Worm (Caenorhabditis elegans): ENCODE results near the gene ech-1.1.
"Not testable (repeated sequence)": the region's sequence is repeated elsewhere in the genome, so short reads cannot be mapped to it uniquely, and the experiment has no call there.

Gene ech-1.1

ce11 chrV:15361412-15361811 is at the start of gene ech-1.1:
TSS of gene ech-1.1 (minus strand) at chrV:15361512.
- not testable (repeated sequence) for TF ChIP-seq egl-27, R02D3.7, nhr-28 (tag; optimal IDR thresholded peaks at IDR 0.05)

ce11 chrV:15406928-15407327 is 45.6 kb upstream of the ech-1.1 start, which contains the start of gene srh-257:
TSS of gene srh-257 (plus strand) at chrV:15407228.
- TF ChIP-seq nhr-23 (tag; optimal IDR thresholded peaks at IDR 0.05) (no peak), ceh-16 (tag; optimal IDR thresholded peaks at IDR 0.05) (no peak), fkh-2 (tag; optimal IDR thresholded peaks at IDR 0.05) (no peak)

ce11 chrV:15404859-15405258 is 43.5 kb upstream of the ech-1.1 start, which contains the start of gene srh-258:
TSS of gene srh-258 (plus strand) at chrV:15405159.
- TF ChIP-seq unc-62 (GFP tag; optimal IDR thresholded peaks at IDR 0.05) (no peak), tbx-2 (tag; optimal IDR thresholded peaks at IDR 0.05) (no peak)

ce11 chrV:15401856-15402314 is 40.6 kb upstream of the ech-1.1 start, which contains the start of gene fbxa-135:
TSS of gene fbxa-135 (plus strand) at chrV:15402264.
- TF ChIP-seq R02D3.7 (tag; optimal IDR thresholded peaks at IDR 0.05), result no peak
- TF ChIP-seq nhr-23 (tag; optimal IDR thresholded peaks at IDR 0.05), result no peak
- TF ChIP-seq pha-4 (tag; optimal IDR thresholded peaks at IDR 0.05), result peak; percentile 41

- TF ChIP-seq nhr-77 (tag; optimal IDR thresholded peaks at IDR 0.05) (no peak), nfya-1 (tag; optimal IDR thresholded peaks at IDR 0.05; ENCODE audit: insufficient read depth) (no peak), nhr-11 (tag; optimal IDR thresholded peaks at IDR 0.05) (no peak), ama-1 (optimal IDR thresholded peaks at IDR 0.05) (no peak), elt-2 (tag; optimal IDR thresholded peaks at IDR 0.05) (no peak), nhr-28 (tag; optimal IDR thresholded peaks at IDR 0.05) (no peak), ceh-16 (tag; optimal IDR thresholded peaks at IDR 0.05) (no peak), ceh-82 (tag; optimal IDR thresholded peaks at IDR 0.05) (no peak), lsy-12 (tag; optimal IDR thresholded peaks at IDR 0.05) (no peak), fos-1 (tag; optimal IDR thresholded peaks at IDR 0.05) (no peak), fkh-10 (GFP tag; optimal IDR thresholded peaks at IDR 0.05) (no peak), nhr-67 (tag; optimal IDR thresholded peaks at IDR 0.05) (no peak), nhr-76 (tag; optimal IDR thresholded peaks at IDR 0.05) (no peak), snpc-4 (tag; optimal IDR thresholded peaks at IDR 0.05) (no peak), lin-15B (tag; optimal IDR thresholded peaks at IDR 0.05) (no peak), ZK546.5 (tag; optimal IDR thresholded peaks at IDR 0.05) (no peak), nhr-23 (tag; optimal IDR thresholded peaks at IDR 0.05) (no peak), unc-62 (GFP tag; optimal IDR thresholded peaks at IDR 0.05) (no peak), eor-1 (tag; optimal IDR thresholded peaks at IDR 0.05) (no peak), nhr-25 (tag; optimal IDR thresholded peaks at IDR 0.05) (no peak)
Measured at ce11 chrV:15399691-15400377, 38.5 kb upstream of the ech-1.1 start, which contains the start of the genes T06E6.15 and sri-7. TSS of gene T06E6.15 (minus strand) at chrV:15399791. TSS of gene sri-7 (plus strand) at chrV:15400327.

- TF ChIP-seq nhr-43 (tag; optimal IDR thresholded peaks at IDR 0.05; ENCODE audit: poor library complexity, severe bottlenecking), result no peak
- no peak for TF ChIP-seq ceh-82 (tag; optimal IDR thresholded peaks at IDR 0.05)
- TF ChIP-seq sea-2 (GFP tag; optimal IDR thresholded peaks at IDR 0.05), result no peak
- no peak for TF ChIP-seq lin-15B (tag; optimal IDR thresholded peaks at IDR 0.05)
- TF ChIP-seq nhr-67 (tag; optimal IDR thresholded peaks at IDR 0.05), result no peak
- no peak for TF ChIP-seq egl-27 (tag; optimal IDR thresholded peaks at IDR 0.05)
- no peak for TF ChIP-seq ztf-4 (tag; optimal IDR thresholded peaks at IDR 0.05)
- no peak for TF ChIP-seq hmg-11 (tag; optimal IDR thresholded peaks at IDR 0.05)
- TF ChIP-seq elt-3 (tag; optimal IDR thresholded peaks at IDR 0.05), result no peak
- no peak for TF ChIP-seq mdl-1 (tag; optimal IDR thresholded peaks at IDR 0.05)
Measured at ce11 chrV:15398728-15399127, 37.4 kb upstream of the ech-1.1 start, which contains the start of gene fbxa-199. TSS of gene fbxa-199 (minus strand) at chrV:15398828.

Data from whole organism, L3 larva.